Worm (Caenorhabditis elegans) whole organism, L2 larva: Measurements from ENCODE around the gene ZK757.10.

ENCODE experiments used
- R02D3.7 ChIP-seq: fragments of 150-350 bp; optimal IDR thresholded peaks from 2 replicates; lab custom pipeline; 2014; ENCODE audit warnings: missing biosample characterization, missing genetic modification characterization
- ZK546.5 ChIP-seq: sonication (generic microtip); optimal IDR thresholded peaks from 2 replicates; lab custom pipeline; 2017; ENCODE audit warnings: missing biosample characterization, missing genetic modification characterization
- ama-1 ChIP-seq: fragments of 150-350 bp; optimal IDR thresholded peaks from 2 replicates; lab custom pipeline; 2018; ENCODE audit warnings: inconsistent platforms
- lin-13 ChIP-seq: fragments of 150-350 bp; optimal IDR thresholded peaks from 2 replicates; lab custom pipeline; 2014; ENCODE audit warnings: missing biosample characterization, missing genetic modification reagents, missing genetic modification characterization
- lin-39 ChIP-seq: fragments of 150-350 bp; optimal IDR thresholded peaks from 2 replicates; lab custom pipeline; 2014; ENCODE audit warnings: missing biosample characterization, missing genetic modification reagents, missing genetic modification characterization
- mdl-1 ChIP-seq, 2 experiments: fragments of 150-350 bp in 1 of 2; sonication (generic microtip) in 1 of 2; optimal IDR thresholded peaks; 2 replicates each; lab custom pipeline; 2017; ENCODE audit warnings: missing biosample characterization in 2 of 2, missing genetic modification characterization in 2 of 2
- nhr-12 ChIP-seq: fragments of 150-350 bp; optimal IDR thresholded peaks from 2 replicates; lab custom pipeline; 2014; ENCODE audit warnings: missing biosample characterization, missing genetic modification characterization
- nhr-129 ChIP-seq: fragments of 150-350 bp; optimal IDR thresholded peaks from 2 replicates; lab custom pipeline; 2014; ENCODE audit warnings: missing biosample characterization, missing genetic modification characterization

ce11 chrIII:9843715-9844114 is 33.3 kb upstream of the ZK757.10 start, which contains the start of gene K11H3.5:
- TF ChIP-seq lin-13 (no peak), ama-1 (no peak), nhr-129 (tag; lab: Kevin White, UChicago) (no peak), ZK546.5 (tag; lab: Kevin White, UChicago) (no peak), nhr-12 (tag; lab: Kevin White, UChicago) (no peak), R02D3.7 (tag; lab: Kevin White, UChicago) (no peak), lin-39 (no peak), mdl-1 (tag; optimal IDR thresholded peaks at IDR 0.05; lab: Kevin White, UChicago) (no peak)
